Worm (Caenorhabditis elegans) whole organism, L2 larva: Measurements from ENCODE around the gene rrf-3.

Experiments
- C34F6.9 ChIP-seq: fragments of 150-350 bp; optimal IDR thresholded peaks from 2 replicates; lab custom pipeline; 2014; ENCODE audit warnings: missing biosample characterization, missing genetic modification characterization
- ama-1 ChIP-seq: fragments of 150-350 bp; optimal IDR thresholded peaks from 2 replicates; lab custom pipeline; 2018; ENCODE audit warnings: inconsistent platforms
- ceh-82 ChIP-seq: fragments of 150-350 bp; optimal IDR thresholded peaks from 2 replicates; lab custom pipeline; 2014; ENCODE audit warnings: missing biosample characterization, missing genetic modification characterization
- elt-3 ChIP-seq: sonication (generic microtip); optimal IDR thresholded peaks from 2 replicates; lab custom pipeline; 2017; ENCODE audit warnings: missing biosample characterization, missing genetic modification characterization
- nhr-237 ChIP-seq: fragments of 150-350 bp; optimal IDR thresholded peaks from 2 replicates; lab custom pipeline; 2014; ENCODE audit warnings: missing biosample characterization, missing genetic modification characterization

DNA sequence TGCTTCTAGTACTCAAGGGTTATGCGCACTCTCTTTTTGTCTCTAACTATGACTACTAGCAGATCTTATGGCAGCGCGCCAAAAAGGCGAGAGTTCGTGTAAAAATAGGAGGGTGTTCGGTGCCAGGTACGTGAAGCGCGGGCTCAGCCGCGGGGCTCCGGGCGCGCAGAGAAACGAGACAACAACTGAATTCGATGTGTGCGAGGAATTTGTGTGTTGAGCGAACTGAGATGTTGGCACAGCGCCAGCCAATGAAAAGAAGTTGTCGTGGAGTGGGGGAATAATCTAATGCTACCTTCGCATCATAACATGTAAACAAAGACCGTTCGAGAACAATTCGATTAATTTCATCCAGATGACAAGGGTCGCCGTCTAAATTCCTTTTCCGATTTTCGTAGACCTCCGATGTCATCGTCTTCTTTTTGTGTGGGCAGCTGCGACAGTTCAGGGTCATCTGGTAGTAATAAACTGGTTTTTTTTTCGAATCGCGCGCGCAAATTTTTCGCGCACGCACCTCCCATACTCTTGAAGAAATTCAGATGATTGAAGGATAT, 30.8 kb upstream of the rrf-3 start:
- TF ChIP-seq elt-3 (tag; lab: Kevin White, UChicago), result no peak
- TF ChIP-seq nhr-237, result no peak
- TF ChIP-seq ama-1 (lab: Kevin White, UChicago), result peak; percentile 10
- no peak for TF ChIP-seq ceh-82 (tag; lab: Kevin White, UChicago)
- TF ChIP-seq C34F6.9, result peak; percentile 52
